Worm (Caenorhabditis elegans): ENCODE data around the gene C50F4.12.

- no peak for TF ChIP-seq him-1 (tag; optimal IDR thresholded peaks at IDR 0.05)
- TF ChIP-seq F52B5.7 (tag; optimal IDR thresholded peaks at IDR 0.05): no peak
- TF ChIP-seq T07F8.4 (tag; optimal IDR thresholded peaks at IDR 0.05): no peak
Observed at ce11 chrV:9544176-9544632, 4.7 kb upstream of the C50F4.12 start, which contains the start of gene mdf-1.
